Fruit fly (Drosophila melanogaster): ENCODE results near the gene Rpn3.

Rpn3 gene

dm6 chr2L:19018266-19018665 is 33.3 kb upstream of the Rpn3 start:
- TF ChIP-seq Myc (optimal IDR thresholded peaks at IDR 0.05), result no peak
- no peak for TF ChIP-seq Sin3A (optimal IDR thresholded peaks at IDR 0.05)
- no peak for TF ChIP-seq psq (optimal IDR thresholded peaks at IDR 0.05)
- TF ChIP-seq insv (optimal IDR thresholded peaks at IDR 0.05), result no peak
- TF ChIP-seq h (optimal IDR thresholded peaks at IDR 0.05), result no peak
- TF ChIP-seq ttk (optimal IDR thresholded peaks at IDR 0.05), result no peak

DNA sequence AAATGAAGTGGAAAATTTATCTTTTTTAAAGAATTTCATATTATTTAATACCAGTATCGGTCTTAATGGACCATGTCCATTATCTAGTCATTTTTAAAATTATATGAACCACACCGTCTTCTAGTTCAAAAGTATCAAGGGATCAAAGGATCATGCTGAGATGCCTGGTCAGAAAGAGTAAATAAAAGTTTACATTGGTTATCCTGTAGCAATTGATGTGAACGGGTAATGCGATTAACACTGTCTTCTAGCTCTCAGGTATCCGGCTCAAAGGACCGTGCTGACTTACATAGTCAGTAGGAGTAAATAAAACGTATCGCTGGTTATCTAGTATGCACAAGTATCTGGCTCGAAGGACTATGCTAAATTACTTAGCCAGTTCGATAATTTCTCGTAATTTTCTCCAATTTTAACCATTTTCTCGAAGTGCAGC is 32.4 kb upstream of the Rpn3 start:
- TF ChIP-seq h (optimal IDR thresholded peaks at IDR 0.05), result no peak
- no peak for TF ChIP-seq Myc (optimal IDR thresholded peaks at IDR 0.05)
- TF ChIP-seq psq (optimal IDR thresholded peaks at IDR 0.05), result no peak
- no peak for TF ChIP-seq ttk (optimal IDR thresholded peaks at IDR 0.05)
- no peak for TF ChIP-seq Sin3A (optimal IDR thresholded peaks at IDR 0.05)
- TF ChIP-seq insv (optimal IDR thresholded peaks at IDR 0.05), result no peak

DNA sequence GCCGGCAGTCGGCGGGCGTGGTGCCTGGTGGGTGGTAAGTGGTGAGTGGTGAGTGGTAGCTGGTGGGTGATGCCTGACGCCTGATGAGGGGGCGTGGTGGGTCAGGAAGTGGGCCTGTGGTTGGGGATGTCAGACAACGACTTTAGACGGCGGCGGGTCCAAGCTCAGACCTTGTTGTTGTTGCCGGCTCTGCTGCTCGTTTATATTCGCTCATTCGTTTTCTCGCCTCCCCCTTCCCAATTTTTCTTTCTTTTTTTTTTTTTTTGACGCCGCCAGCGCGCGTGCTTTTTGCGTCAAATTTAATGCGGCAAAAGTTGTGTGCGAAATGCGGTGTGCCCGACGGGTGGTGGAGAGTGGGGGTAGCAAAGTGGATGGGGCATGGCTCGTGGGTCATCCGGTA is 31.9 kb upstream of the Rpn3 start:
- TF ChIP-seq insv (optimal IDR thresholded peaks at IDR 0.05) (no peak), psq (optimal IDR thresholded peaks at IDR 0.05) (no peak), ttk (optimal IDR thresholded peaks at IDR 0.05) (no peak), Myc (optimal IDR thresholded peaks at IDR 0.05) (no peak), h (optimal IDR thresholded peaks at IDR 0.05) (no peak), Sin3A (optimal IDR thresholded peaks at IDR 0.05) (no peak)

dm6 chr2L:19021278-19022220 is 30.0 kb upstream of the Rpn3 start:
- TF ChIP-seq Myc (optimal IDR thresholded peaks at IDR 0.05) (no peak), psq (optimal IDR thresholded peaks at IDR 0.05) (no peak), insv (optimal IDR thresholded peaks at IDR 0.05) (no peak), ttk (optimal IDR thresholded peaks at IDR 0.05) (no peak), h (optimal IDR thresholded peaks at IDR 0.05) (no peak), Sin3A (optimal IDR thresholded peaks at IDR 0.05) (no peak)

DNA sequence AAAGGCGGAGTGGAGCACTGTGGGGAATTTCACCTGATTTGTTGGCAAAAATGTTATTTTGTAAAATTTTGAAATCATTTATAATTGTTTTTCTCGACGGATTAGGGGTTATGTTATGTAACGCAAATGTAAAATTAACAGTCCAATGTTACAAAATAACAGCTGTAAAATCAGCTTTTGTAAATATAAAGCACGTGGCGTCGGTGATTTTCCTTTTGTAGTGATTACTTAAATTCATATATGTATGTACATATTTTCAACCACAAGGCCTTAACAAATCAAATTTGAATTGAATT is 29.4 kb upstream of the Rpn3 start, which contains the start of gene CG15172:
Gene CG15172 (plus strand): TSS at position 197 of the 296 bp plus-strand sequence.
- TF ChIP-seq Sin3A (optimal IDR thresholded peaks at IDR 0.05), result no peak

DNA sequence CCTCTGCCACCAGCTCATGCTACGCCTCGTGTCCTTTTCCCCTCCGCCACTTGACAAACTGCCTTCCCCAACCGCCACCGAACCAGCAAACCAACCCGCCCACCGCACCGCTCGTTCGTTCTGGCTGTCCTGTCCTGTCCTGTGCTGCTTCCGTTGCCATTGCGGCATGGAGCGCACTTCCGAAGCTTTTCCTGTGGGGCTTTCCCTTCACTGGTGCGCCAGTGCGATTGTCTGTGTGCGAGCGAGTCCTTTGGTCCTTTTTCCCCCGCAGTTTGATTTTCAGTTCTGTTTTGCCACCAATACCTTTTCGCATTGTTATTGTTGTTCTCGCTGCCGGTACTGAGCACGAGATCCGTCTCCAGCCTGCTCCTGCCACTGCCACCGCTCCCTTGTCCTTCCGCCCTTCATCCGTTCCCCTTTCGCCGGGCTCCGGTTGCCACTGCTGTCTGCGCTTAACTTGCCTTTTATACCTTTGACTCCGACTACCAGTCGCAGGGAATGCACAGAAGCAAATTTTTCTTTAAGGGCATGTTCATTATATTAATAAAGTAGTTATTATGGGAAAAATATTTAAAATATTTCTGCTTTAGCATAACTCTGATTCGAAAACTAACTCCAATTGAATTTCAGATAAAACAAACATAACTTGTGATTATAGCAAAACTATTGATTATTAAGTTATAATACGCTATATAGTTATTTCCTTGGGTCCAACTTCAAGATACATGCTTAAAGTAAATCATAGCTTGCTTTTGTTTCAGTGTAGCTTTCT is 27.4 kb upstream of the Rpn3 start:
- TF ChIP-seq h (optimal IDR thresholded peaks at IDR 0.05), result no peak
- TF ChIP-seq insv (optimal IDR thresholded peaks at IDR 0.05), result no peak
- no peak for TF ChIP-seq Myc (optimal IDR thresholded peaks at IDR 0.05)
- no peak for TF ChIP-seq Sin3A (optimal IDR thresholded peaks at IDR 0.05)
- no peak for TF ChIP-seq ttk (optimal IDR thresholded peaks at IDR 0.05)
- TF ChIP-seq psq (optimal IDR thresholded peaks at IDR 0.05), result no peak

DNA sequence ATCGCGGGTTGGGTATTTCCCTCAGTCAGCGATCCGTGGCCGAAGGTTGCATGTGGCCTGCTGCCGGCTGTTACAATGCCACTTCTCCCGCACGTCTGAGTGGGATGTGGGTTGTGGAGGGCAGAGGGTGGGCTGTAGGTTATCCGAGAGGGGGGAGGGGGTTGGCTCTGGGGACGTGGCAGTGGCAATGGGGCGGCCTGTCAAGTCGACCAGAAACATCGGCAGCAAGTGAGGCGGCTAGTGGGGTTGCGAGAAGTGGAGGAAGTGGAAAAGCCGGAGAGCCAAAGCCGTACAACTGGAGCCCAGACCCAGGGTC is 26.9 kb upstream of the Rpn3 start:
- no peak for TF ChIP-seq h (optimal IDR thresholded peaks at IDR 0.05)
- TF ChIP-seq Myc (optimal IDR thresholded peaks at IDR 0.05), result no peak
- TF ChIP-seq psq (optimal IDR thresholded peaks at IDR 0.05), result no peak
- no peak for TF ChIP-seq insv (optimal IDR thresholded peaks at IDR 0.05)
- TF ChIP-seq Sin3A (optimal IDR thresholded peaks at IDR 0.05), result no peak
- TF ChIP-seq ttk (optimal IDR thresholded peaks at IDR 0.05), result no peak

dm6 chr2L:19026491-19027197 is 24.9 kb upstream of the Rpn3 start:
- TF ChIP-seq ttk (optimal IDR thresholded peaks at IDR 0.05), result no peak
- no peak for TF ChIP-seq psq (optimal IDR thresholded peaks at IDR 0.05)
- no peak for TF ChIP-seq Myc (optimal IDR thresholded peaks at IDR 0.05)
- TF ChIP-seq insv (optimal IDR thresholded peaks at IDR 0.05), result no peak

dm6 chr2L:19027246-19027886 is 24.2 kb upstream of the Rpn3 start, which contains the start of gene Sidpn:
TSS of gene Sidpn (plus strand) at chr2L:19027710.
- no peak for TF ChIP-seq Myc (optimal IDR thresholded peaks at IDR 0.05)
- TF ChIP-seq Sin3A (optimal IDR thresholded peaks at IDR 0.05), result no peak
- TF ChIP-seq psq (optimal IDR thresholded peaks at IDR 0.05), result no peak
- TF ChIP-seq insv (optimal IDR thresholded peaks at IDR 0.05), result no peak
- TF ChIP-seq ttk (optimal IDR thresholded peaks at IDR 0.05), result no peak
- no peak for TF ChIP-seq h (optimal IDR thresholded peaks at IDR 0.05)

- TF ChIP-seq insv (optimal IDR thresholded peaks at IDR 0.05) (no peak), h (optimal IDR thresholded peaks at IDR 0.05) (no peak), Myc (optimal IDR thresholded peaks at IDR 0.05) (no peak), psq (optimal IDR thresholded peaks at IDR 0.05) (no peak), Sin3A (optimal IDR thresholded peaks at IDR 0.05) (no peak), ttk (optimal IDR thresholded peaks at IDR 0.05) (no peak)
These were observed 18.3 kb upstream of the Rpn3 start, which contains the start of gene hook for dm6 chr2L:19033288-19033687. TSS of gene hook (minus strand) at chr2L:19033498.

DNA sequence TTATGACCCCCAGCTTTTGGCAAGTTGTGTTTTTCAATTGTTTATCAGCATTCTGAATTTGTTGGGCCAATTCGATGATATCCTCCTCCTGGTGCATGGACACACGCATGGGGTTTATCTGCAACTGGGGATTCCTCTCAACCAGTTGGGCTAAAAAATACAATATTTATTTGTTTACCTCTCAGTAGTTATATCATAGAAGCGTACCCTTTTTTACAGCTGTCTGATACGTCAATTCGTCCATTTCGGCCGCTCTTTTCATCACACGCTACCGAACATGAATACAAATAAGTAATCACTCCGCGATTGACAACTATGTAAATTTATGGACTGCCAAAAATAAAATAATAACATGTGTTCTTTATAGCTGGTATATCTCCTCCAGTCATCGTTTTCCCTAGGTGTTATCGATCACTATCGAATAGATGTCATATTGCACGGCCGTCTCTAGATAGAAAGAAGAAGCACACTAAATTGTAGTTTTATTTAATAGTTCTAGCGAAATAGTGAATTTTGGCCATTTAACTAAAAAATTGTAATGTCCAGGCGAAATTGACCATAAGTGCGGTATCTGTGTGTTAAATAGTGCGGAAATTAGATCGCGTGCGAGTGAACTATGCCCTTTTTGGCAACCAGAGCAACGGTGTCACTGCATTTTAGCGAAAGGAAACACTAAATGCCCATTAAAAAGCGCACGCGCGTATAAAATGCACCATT is 17.2 kb upstream of the Rpn3 start, which contains the start of the genes mib2 and CG31800:
Gene mib2 (plus strand): TSS at position 232 of the 717 bp plus-strand sequence.
Gene CG31800 (minus strand): TSS at position 364 of the 717 bp plus-strand sequence.
- TF ChIP-seq Myc (optimal IDR thresholded peaks at IDR 0.05) (no peak), Sin3A (optimal IDR thresholded peaks at IDR 0.05) (no peak), insv (optimal IDR thresholded peaks at IDR 0.05) (no peak), h (optimal IDR thresholded peaks at IDR 0.05) (no peak), psq (optimal IDR thresholded peaks at IDR 0.05) (no peak), ttk (optimal IDR thresholded peaks at IDR 0.05) (no peak)
